Worm (Caenorhabditis elegans) whole organism, young adult: Measurements from ENCODE around the gene srz-18.

ENCODE experiments used
- B0019.2 ChIP-seq: fragments of 200-800 bp; sonication (Bioruptor generic); conservative IDR thresholded peaks from 2 replicates; pipeline ENCODE4 v1.3.6; 2022; ENCODE audit warnings: missing genetic modification reagents, missing genetic modification characterization, missing compliant biosample characterization
- C06A6.2 ChIP-seq: fragments of 200-800 bp; sonication (Bioruptor generic); conservative IDR thresholded peaks from 2 replicates; pipeline ENCODE4 v1.3.6; 2022; ENCODE audit warnings: missing genetic modification characterization, missing compliant biosample characterization
- F22D6.2 ChIP-seq: sonication (generic microtip); optimal IDR thresholded peaks from 2 replicates; lab custom pipeline; 2016; ENCODE audit warnings: mild to moderate bottlenecking, missing genetic modification characterization, missing compliant biosample characterization
- F33H1.4 ChIP-seq: fragments of 200-800 bp; sonication (Bioruptor generic); IDR thresholded peaks from 2 replicates; pipeline ENCODE4 v1.3.6; 2022; ENCODE audit warnings: missing genetic modification reagents, missing genetic modification characterization, missing compliant biosample characterization
- F39B2.1 ChIP-seq: fragments of 200-800 bp; sonication (Bioruptor generic); IDR thresholded peaks from 2 replicates; pipeline ENCODE4 v1.3.6; 2022; ENCODE audit warnings: missing genetic modification reagents, missing genetic modification characterization, missing compliant biosample characterization
- F49E8.2 ChIP-seq: sonication (generic microtip); optimal IDR thresholded peaks from 3 replicates; lab custom pipeline; 2017; ENCODE audit warnings: missing genetic modification characterization, mild to moderate bottlenecking, missing compliant biosample characterization, antibody characterized with exemption, moderate library complexity; ENCODE audit not compliant: insufficient read depth
- K11D2.4 ChIP-seq: fragments of 200-800 bp; sonication (Bioruptor generic); IDR thresholded peaks from 2 replicates; pipeline ENCODE4 v1.3.6; 2022; ENCODE audit warnings: missing genetic modification reagents, missing genetic modification characterization, missing compliant biosample characterization
- T07F8.4 ChIP-seq: sonication (generic microtip); optimal IDR thresholded peaks from 2 replicates; lab custom pipeline; 2016; ENCODE audit warnings: mild to moderate bottlenecking, missing genetic modification characterization, moderate library complexity, missing compliant biosample characterization
- ZK185.1 ChIP-seq: sonication (generic microtip); optimal IDR thresholded peaks from 2 replicates; lab custom pipeline; 2016; ENCODE audit warnings: mild to moderate bottlenecking, missing genetic modification characterization, missing compliant biosample characterization; ENCODE audit not compliant: poor library complexity, severe bottlenecking
- akir-1 ChIP-seq: fragments of 200-800 bp; sonication (Bioruptor generic); optimal IDR thresholded peaks from 2 replicates; lab custom pipeline; 2018; ENCODE audit warnings: mild to moderate bottlenecking, missing genetic modification characterization, moderate library complexity, missing compliant biosample characterization
- aptf-3 ChIP-seq: fragments of 200-800 bp; sonication (Bioruptor generic); IDR thresholded peaks from 2 replicates; pipeline ENCODE4 v1.3.6; 2022; ENCODE audit warnings: missing genetic modification characterization, missing compliant biosample characterization
- atf-7 ChIP-seq: sonication (generic microtip); optimal IDR thresholded peaks from 2 replicates; lab custom pipeline; 2017; ENCODE audit warnings: mild to moderate bottlenecking, missing genetic modification characterization, missing compliant biosample characterization
- attf-5 ChIP-seq: fragments of 200-800 bp; sonication (Bioruptor generic); optimal IDR thresholded peaks from 2 replicates; lab custom pipeline; 2018; ENCODE audit warnings: mild to moderate bottlenecking, missing genetic modification characterization, missing compliant biosample characterization
- ceh-79 ChIP-seq: sonication (generic microtip); optimal IDR thresholded peaks from 2 replicates; lab custom pipeline; 2017; ENCODE audit warnings: mild to moderate bottlenecking, missing genetic modification characterization, missing compliant biosample characterization
- die-1 ChIP-seq: sonication (generic microtip); optimal IDR thresholded peaks from 2 replicates; lab custom pipeline; 2016; ENCODE audit warnings: missing genotype, mild to moderate bottlenecking, missing genetic modification characterization, missing compliant biosample characterization
- dpff-1 ChIP-seq: sonication (generic microtip); optimal IDR thresholded peaks from 2 replicates; lab custom pipeline; 2017; ENCODE audit warnings: mild to moderate bottlenecking, missing genetic modification characterization, missing compliant biosample characterization
- dpl-1 ChIP-seq: fragments of 150-350 bp; optimal IDR thresholded peaks from 2 replicates; lab custom pipeline; 2014; ENCODE audit warnings: missing biosample characterization, missing genetic modification reagents, missing genetic modification characterization
- egl-44 ChIP-seq: fragments of 200-800 bp; sonication (Bioruptor generic); IDR thresholded peaks from 2 replicates; pipeline ENCODE4 v1.3.6; 2022; ENCODE audit warnings: missing genetic modification reagents, missing genetic modification characterization, missing compliant biosample characterization
- ekl-4 ChIP-seq: fragments of 200-800 bp; sonication (Bioruptor generic); IDR thresholded peaks from 2 replicates; pipeline ENCODE4 v1.3.6; 2022; ENCODE audit warnings: missing genetic modification reagents, missing genetic modification characterization, missing compliant biosample characterization
- him-1 ChIP-seq: sonication (generic microtip); optimal IDR thresholded peaks from 2 replicates; lab custom pipeline; 2016; ENCODE audit warnings: missing genotype, missing genetic modification reagents, missing genetic modification characterization, missing compliant biosample characterization
- hmg-1.2 ChIP-seq: fragments of 200-800 bp; sonication (Bioruptor generic); IDR thresholded peaks from 2 replicates; pipeline ENCODE4 v1.3.6; 2022; ENCODE audit warnings: missing genetic modification reagents, missing genetic modification characterization, missing compliant biosample characterization
- hmg-20 ChIP-seq: fragments of 200-800 bp; sonication (Bioruptor generic); IDR thresholded peaks from 2 replicates; pipeline ENCODE4 v1.3.6; 2022; ENCODE audit warnings: missing genetic modification reagents, missing genetic modification characterization, missing compliant biosample characterization
- hrde-1 ChIP-seq: sonication (generic microtip); optimal IDR thresholded peaks from 2 replicates; lab custom pipeline; 2016; ENCODE audit warnings: missing genetic modification characterization, mild to moderate bottlenecking, missing compliant biosample characterization, moderate library complexity, missing genotype, missing genetic modification reagents, borderline replicate concordance
- lag-1 ChIP-seq: fragments of 200-800 bp; sonication (Bioruptor generic); IDR thresholded peaks from 2 replicates; pipeline ENCODE4 v1.3.6; 2022; ENCODE audit warnings: missing genetic modification reagents, missing genetic modification characterization, missing compliant biosample characterization
- let-526 ChIP-seq: fragments of 200-800 bp; sonication (Bioruptor generic); IDR thresholded peaks from 2 replicates; pipeline ENCODE4 v1.3.6; 2022; ENCODE audit warnings: missing genetic modification reagents, missing genetic modification characterization, missing compliant biosample characterization
- lin-35 ChIP-seq, 3 experiments: fragments of 150-350 bp in 2 of 3; sonication (generic microtip) in 1 of 3; optimal IDR thresholded peaks; 2 replicates each; lab custom pipeline; 2014 to 2018; ENCODE audit warnings: missing biosample characterization in 3 of 3, missing genetic modification characterization in 3 of 3, missing genetic modification reagents in 3 of 3
- lin-40 ChIP-seq: sonication (generic microtip); optimal IDR thresholded peaks from 2 replicates; lab custom pipeline; 2016; ENCODE audit warnings: missing genetic modification characterization, mild to moderate bottlenecking, missing compliant biosample characterization, missing genotype, missing genetic modification reagents
- lin-54 ChIP-seq: fragments of 200-800 bp; sonication (Bioruptor generic); optimal IDR thresholded peaks from 2 replicates; lab custom pipeline; 2018; ENCODE audit warnings: mild to moderate bottlenecking, missing genetic modification characterization, missing compliant biosample characterization
- lir-1 ChIP-seq: fragments of 200-800 bp; sonication (Bioruptor generic); conservative IDR thresholded peaks from 2 replicates; pipeline ENCODE4 v1.3.6; 2022; ENCODE audit warnings: missing genetic modification reagents, missing genetic modification characterization, missing compliant biosample characterization
- lsl-1 ChIP-seq: fragments of 200-800 bp; sonication (Bioruptor generic); optimal IDR thresholded peaks from 2 replicates; lab custom pipeline; 2018; ENCODE audit warnings: mild to moderate bottlenecking, missing genetic modification characterization, moderate library complexity, missing compliant biosample characterization
- madf-6 ChIP-seq: fragments of 200-800 bp; sonication (Bioruptor generic); IDR thresholded peaks from 2 replicates; pipeline ENCODE4 v1.3.6; 2022; ENCODE audit warnings: missing genetic modification reagents, missing genetic modification characterization, missing compliant biosample characterization
- nhr-179 ChIP-seq: sonication (generic microtip); optimal IDR thresholded peaks from 2 replicates; lab custom pipeline; 2016; ENCODE audit warnings: mild to moderate bottlenecking, missing genetic modification characterization, missing compliant biosample characterization
- repo-1 ChIP-seq: sonication (generic microtip); optimal IDR thresholded peaks from 2 replicates; lab custom pipeline; 2017; ENCODE audit warnings: mild to moderate bottlenecking, missing genetic modification characterization, missing compliant biosample characterization
- rpc-1 ChIP-seq, 2 experiments: fragments of 150-350 bp in 1 of 2; sonication (generic microtip) in 1 of 2; optimal IDR thresholded peaks; 2 replicates each; lab custom pipeline; 2014 to 2018; ENCODE audit warnings: missing biosample characterization in 1 of 2, missing genetic modification characterization in 1 of 2, missing genetic modification reagents in 1 of 2, missing genotype in 1 of 2
- snpc-1.1 ChIP-seq: sonication (generic microtip); optimal IDR thresholded peaks from 2 replicates; lab custom pipeline; 2017; ENCODE audit warnings: missing genetic modification characterization, mild to moderate bottlenecking, missing compliant biosample characterization, antibody characterized with exemption, moderate library complexity, missing genotype, missing genetic modification reagents; ENCODE audit not compliant: insufficient read depth
- snpc-3.4 ChIP-seq: sonication (generic microtip); optimal IDR thresholded peaks from 2 replicates; lab custom pipeline; 2017; ENCODE audit warnings: missing genetic modification characterization, mild to moderate bottlenecking, missing compliant biosample characterization, antibody characterized with exemption, moderate library complexity, missing genotype, missing genetic modification reagents
- snpc-4 ChIP-seq, 5 experiments: fragments of 150-350 bp in 1 of 5; sonication (generic microtip) in 4 of 5; optimal IDR thresholded peaks; 2 replicates each; lab custom pipeline; 2014 to 2018; ENCODE audit warnings: missing genetic modification characterization in 5 of 5, missing biosample characterization in 3 of 5, antibody characterized with exemption in 2 of 5, mild to moderate bottlenecking in 2 of 5, missing compliant biosample characterization in 2 of 5, missing genotype in 2 of 5, moderate library complexity in 2 of 5, missing genetic modification reagents in 1 of 5
- somi-1 ChIP-seq: fragments of 200-800 bp; sonication (Bioruptor generic); optimal IDR thresholded peaks from 2 replicates; lab custom pipeline; 2018; ENCODE audit warnings: mild to moderate bottlenecking, missing genetic modification characterization, missing compliant biosample characterization
- unc-62 ChIP-seq: fragments of 150-350 bp; optimal IDR thresholded peaks from 2 replicates; lab custom pipeline; 2014; ENCODE audit warnings: missing biosample characterization, missing genetic modification reagents, missing genetic modification characterization
- zfh-2 ChIP-seq: fragments of 200-800 bp; sonication (Bioruptor generic); conservative IDR thresholded peaks from 2 replicates; pipeline ENCODE4 v1.3.6; 2022; ENCODE audit warnings: missing genetic modification reagents, missing genetic modification characterization, missing compliant biosample characterization
- ztf-26 ChIP-seq: sonication (generic microtip); optimal IDR thresholded peaks from 2 replicates; lab custom pipeline; 2017; ENCODE audit warnings: missing genetic modification characterization, missing compliant biosample characterization
- ztf-3 ChIP-seq: fragments of 200-800 bp; sonication (Bioruptor generic); optimal IDR thresholded peaks from 2 replicates; lab custom pipeline; 2018; ENCODE audit warnings: mild to moderate bottlenecking, missing genetic modification characterization, missing compliant biosample characterization

The srz-18 gene

DNA sequence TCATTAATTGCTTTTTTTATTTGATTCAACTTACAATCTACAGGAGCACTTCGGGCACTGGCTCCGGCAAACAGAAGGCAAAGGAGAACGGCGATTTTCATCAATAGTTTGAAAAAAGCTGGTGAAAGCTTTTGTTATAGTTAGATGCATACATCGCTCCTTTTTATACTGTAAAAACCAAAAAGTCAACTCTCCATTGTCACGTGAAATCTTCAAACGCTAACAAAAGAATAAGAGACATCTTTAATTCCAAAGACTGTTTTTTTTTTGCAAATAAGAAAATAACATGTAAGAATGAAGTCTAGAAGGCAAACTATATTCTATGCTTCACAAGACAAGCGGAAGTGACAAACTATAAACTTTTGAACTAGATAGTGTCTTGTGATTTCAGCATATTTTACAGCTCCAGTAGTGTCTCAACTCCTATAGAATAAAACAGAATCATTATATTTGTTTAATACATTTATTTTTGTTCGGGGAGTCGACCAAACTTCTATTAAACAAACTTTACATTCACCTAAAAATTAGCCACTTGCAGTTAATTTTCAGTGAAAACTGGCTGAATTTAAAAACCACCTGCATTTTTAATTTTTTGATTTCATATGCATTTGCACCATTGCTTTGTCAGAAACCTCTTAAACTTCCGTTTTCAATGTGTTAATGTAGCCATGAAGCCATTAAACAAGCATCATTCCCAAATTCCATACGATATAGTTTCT lies at the start of gene srz-18, which contains the start of gene F46B3.9:
Gene srz-18 (plus strand): TSS at position 669 of the 719 bp plus-strand sequence.
Gene F46B3.9 (minus strand): TSS at position 101 of the 719 bp plus-strand sequence.
- no peak for TF ChIP-seq somi-1 (GFP tag; lab: Kevin White, UChicago)
- no peak for TF ChIP-seq dpff-1 (tag; lab: Kevin White, UChicago)
- TF ChIP-seq zfh-2 (GFP tag; lab: Robert Waterston, UW), result no peak

DNA sequence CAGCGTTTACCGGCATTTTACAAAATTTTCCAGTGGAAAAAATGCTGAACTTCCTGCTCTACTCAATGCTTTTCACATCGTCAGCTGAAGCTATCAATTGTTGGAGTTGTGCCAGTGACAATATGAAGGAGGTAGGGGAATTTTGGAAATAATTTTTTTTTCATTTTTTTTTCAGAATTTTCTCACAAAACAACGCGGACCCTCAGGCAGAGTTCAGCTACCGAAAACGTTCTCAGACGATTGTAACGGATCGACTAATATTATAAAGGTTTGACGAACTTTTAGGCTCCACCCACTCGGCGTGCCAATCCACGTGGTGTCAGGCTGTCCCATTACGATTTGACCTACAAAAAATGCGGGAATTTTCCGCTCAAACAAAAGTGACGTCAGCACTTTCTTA lies 47.0 kb upstream of the srz-18 start, which contains the start of gene F26F2.8:
Gene F26F2.8 (plus strand): TSS at position 13 of the 400 bp plus-strand sequence.
- no peak for TF ChIP-seq snpc-1.1 (tag; lab: Kevin White, UChicago)
- TF ChIP-seq lin-40, result no peak
- no peak for TF ChIP-seq aptf-3
- no peak for TF ChIP-seq F22D6.2 (tag; lab: Kevin White, UChicago)
- TF ChIP-seq die-1, result no peak
- no peak for TF ChIP-seq snpc-4 (GFP tag; optimal IDR thresholded peaks at IDR 0.05; lab: Kevin White, UChicago)
- TF ChIP-seq snpc-4 (tag; optimal IDR thresholded peaks at IDR 0.05; lab: Kevin White, UChicago), result no peak
- TF ChIP-seq F49E8.2, result no peak
- no peak for TF ChIP-seq egl-44 (GFP tag; lab: Robert Waterston, UW)
- TF ChIP-seq B0019.2 (GFP tag; lab: Robert Waterston, UW), result no peak
- no peak for TF ChIP-seq ztf-3 (GFP tag; lab: Kevin White, UChicago)
- no peak for TF ChIP-seq rpc-1 (optimal IDR thresholded peaks at IDR 0.05; lab: Kevin White, UChicago)
- no peak for TF ChIP-seq rpc-1 (tag; optimal IDR thresholded peaks at IDR 0.05; lab: Kevin White, UChicago)
- TF ChIP-seq let-526 (GFP tag; lab: Robert Waterston, UW), result no peak
- no peak for TF ChIP-seq F33H1.4 (GFP tag; lab: Robert Waterston, UW)
- no peak for TF ChIP-seq unc-62
- TF ChIP-seq ceh-79, result no peak
- TF ChIP-seq him-1 (tag; lab: Kevin White, UChicago), result no peak
- no peak for TF ChIP-seq hmg-1.2 (GFP tag; lab: Robert Waterston, UW)
- no peak for TF ChIP-seq lag-1 (GFP tag; lab: Robert Waterston, UW)
- TF ChIP-seq hrde-1, result no peak

ce11 chrV:20580511-20581040 lies 45.9 kb upstream of the srz-18 start, which contains the start of gene F26F2.7:
F26F2.7 (plus strand) TSS chrV:20580990.
- TF ChIP-seq K11D2.4 (GFP tag; lab: Robert Waterston, UW), result peak; percentile 79
- TF ChIP-seq lin-54, result peak; percentile 88
- peak; percentile 28 for TF ChIP-seq F22D6.2 (tag; lab: Kevin White, UChicago)
- peak in 2 of 3 experiments; percentile 4 to 82 for TF ChIP-seq lin-35 (GFP tag; optimal IDR thresholded peaks at IDR 0.05; lab: Kevin White, UChicago)
- TF ChIP-seq akir-1 (GFP tag; lab: Kevin White, UChicago), result no peak
- TF ChIP-seq hmg-20 (GFP tag; lab: Robert Waterston, UW), result peak; percentile 79
- no peak for TF ChIP-seq T07F8.4 (tag; lab: Kevin White, UChicago)
- TF ChIP-seq snpc-1.1 (tag; lab: Kevin White, UChicago), result peak; percentile 41
- peak; percentile 50 for TF ChIP-seq snpc-3.4
- no peak for TF ChIP-seq rpc-1 (optimal IDR thresholded peaks at IDR 0.05; lab: Kevin White, UChicago)
- no peak for TF ChIP-seq rpc-1 (tag; optimal IDR thresholded peaks at IDR 0.05; lab: Kevin White, UChicago)
- TF ChIP-seq madf-6 (GFP tag; lab: Robert Waterston, UW), result peak; percentile 99
- peak; percentile 76 for TF ChIP-seq ztf-26 (tag; lab: Kevin White, UChicago)
- TF ChIP-seq ekl-4, result peak; percentile 89
- TF ChIP-seq attf-5 (GFP tag; lab: Kevin White, UChicago), result peak; percentile 92
- TF ChIP-seq nhr-179, result no peak
- TF ChIP-seq lir-1 (GFP tag; lab: Robert Waterston, UW), result peak; percentile 80; the same call in 1 of the 2 replicates
- peak; percentile 59 for TF ChIP-seq dpl-1 (GFP tag; lab: Kevin White, UChicago)
- TF ChIP-seq F39B2.1 (GFP tag; lab: Robert Waterston, UW), result no peak
- peak; percentile 64 for TF ChIP-seq C06A6.2 (GFP tag; lab: Robert Waterston, UW)
- TF ChIP-seq atf-7 (tag; lab: Kevin White, UChicago), result peak; percentile 83
- peak; percentile 80 for TF ChIP-seq zfh-2 (GFP tag; lab: Robert Waterston, UW)
- no peak for TF ChIP-seq ZK185.1 (tag; lab: Kevin White, UChicago)
- TF ChIP-seq unc-62, result no peak
- peak; percentile 89 for TF ChIP-seq repo-1 (tag; lab: Kevin White, UChicago)
- peak; percentile 94 for TF ChIP-seq lsl-1 (GFP tag; lab: Kevin White, UChicago)
